Fruit fly (Drosophila melanogaster) whole organism, prepupa: ENCODE results near the gene Gen.

ENCODE experiments used
- CG10631 ChIP-seq: fragments of 200-800 bp; sonication (Bioruptor generic); optimal IDR thresholded peaks from 2 replicates; lab custom pipeline; 2016; ENCODE audit warnings: missing biosample characterization, missing genetic modification characterization
- Sox15 ChIP-seq: fragments of 200-800 bp; sonication (Bioruptor generic); optimal IDR thresholded peaks from 3 replicates; lab custom pipeline; 2016; ENCODE audit warnings: missing biosample characterization, missing genetic modification characterization

DNA sequence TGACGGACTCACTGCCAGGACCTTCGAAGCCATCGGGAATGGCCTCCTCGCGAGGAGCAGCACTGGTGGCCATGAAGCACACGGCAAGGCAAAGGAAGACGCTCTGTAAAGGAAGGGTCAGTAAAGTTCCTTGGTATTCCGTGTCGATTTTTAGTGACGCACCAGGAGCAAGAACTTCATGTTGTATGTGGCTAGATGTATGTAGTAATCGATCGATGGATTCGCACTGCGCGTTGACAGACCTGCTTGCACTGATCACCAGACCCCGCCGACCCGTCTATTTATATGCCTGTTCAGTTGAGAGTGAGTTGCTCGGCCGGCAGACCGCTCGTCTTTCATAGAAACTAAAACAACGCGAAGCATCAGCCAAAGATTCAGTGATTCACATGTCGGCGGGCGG, 19.2 kb downstream of the Gen start, which contains the start of gene CG15213:
- TF ChIP-seq CG10631 (GFP tag; lab: Kevin White, UChicago) (no peak), Sox15 (GFP tag; lab: Kevin White, UChicago) (no peak)
